Worm (Caenorhabditis elegans): ENCODE data around the gene clec-135.

DNA sequence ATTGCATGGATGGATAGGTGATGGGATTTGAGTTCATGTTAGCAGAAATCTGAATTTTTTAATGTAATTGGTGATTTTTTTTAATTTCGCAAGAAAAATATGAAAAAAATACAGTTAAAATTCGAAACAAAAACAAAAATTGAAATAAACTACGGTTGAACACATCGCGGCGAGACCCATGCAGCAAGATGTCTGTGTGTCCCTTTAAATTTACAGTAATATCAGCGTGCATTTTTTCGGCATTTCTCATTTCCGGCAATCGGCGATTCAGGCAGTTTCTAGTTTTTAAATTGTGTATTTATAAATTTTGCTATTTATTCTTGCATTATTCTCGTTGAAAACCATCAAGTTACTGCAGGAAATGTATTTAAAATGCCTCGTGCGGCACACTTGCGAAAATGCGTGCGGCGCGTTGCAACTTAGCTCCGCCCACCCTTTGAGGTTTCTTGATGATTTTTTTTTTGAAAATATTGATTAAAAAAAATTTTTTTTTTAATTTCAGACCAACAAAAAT is 20.8 kb downstream of the clec-135 start, which contains the start of the genes fbxc-44 and C16A11.2:
- TF ChIP-seq nhr-77 (tag; optimal IDR thresholded peaks at IDR 0.05) (no peak), hlh-4 (tag; optimal IDR thresholded peaks at IDR 0.05) (no peak), fkh-10 (GFP tag; optimal IDR thresholded peaks at IDR 0.05) (no peak), ceh-82 (tag; optimal IDR thresholded peaks at IDR 0.05) (peak in 2 of 3 experiments; percentile 11 to 13), xbp-1 (tag; optimal IDR thresholded peaks at IDR 0.05) (peak; percentile 43), mep-1 (tag; optimal IDR thresholded peaks at IDR 0.05) (peak; percentile 18), ama-1 (optimal IDR thresholded peaks at IDR 0.05) (no peak), jun-1 (tag; optimal IDR thresholded peaks at IDR 0.05) (no peak), tbx-2 (tag; optimal IDR thresholded peaks at IDR 0.05) (peak; percentile 33), unc-130 (tag; optimal IDR thresholded peaks at IDR 0.05) (peak; percentile 55), hlh-17 (GFP tag; optimal IDR thresholded peaks at IDR 0.05; ENCODE audit: borderline replicate concordance) (no peak), nhr-47 (tag; optimal IDR thresholded peaks at IDR 0.05) (no peak), efl-1 (optimal IDR thresholded peaks at IDR 0.05) (peak; percentile 31 to 59), efl-1 (GFP tag; optimal IDR thresholded peaks at IDR 0.05 in 1 of 2) (peak; percentile 20 to 94), lin-15B (tag; optimal IDR thresholded peaks at IDR 0.05) (no peak)

Data from whole organism, L1 larva.